Fruit fly (Drosophila melanogaster) whole organism, pupa: ENCODE data around the gene Cyp304a1.

Experiments used
- CG10348 ChIP-seq: fragments of 200-800 bp; sonication (Bioruptor generic); IDR thresholded peaks from 2 replicates; pipeline ENCODE4 v1.3.6; 2022; ENCODE audit warnings: missing biosample characterization, missing genetic modification characterization
- CG12605 ChIP-seq: fragments of 200-800 bp; sonication (Bioruptor generic); IDR thresholded peaks from 2 replicates; pipeline ENCODE4 v1.3.6; 2022; ENCODE audit warnings: missing biosample characterization, missing genetic modification characterization
- CG13204 ChIP-seq: fragments of 200-800 bp; sonication (Bioruptor generic); optimal IDR thresholded peaks from 2 replicates; lab custom pipeline; 2018; ENCODE audit warnings: missing biosample characterization, mild to moderate bottlenecking, missing genetic modification characterization, moderate library complexity
- CG14655 ChIP-seq: fragments of 200-800 bp; sonication (Bioruptor generic); optimal IDR thresholded peaks from 3 replicates; lab custom pipeline; 2017; ENCODE audit warnings: mild to moderate bottlenecking, missing biosample characterization, missing genetic modification reagents, missing genetic modification characterization
- CG15710 ChIP-seq: fragments of 200-800 bp; sonication (Bioruptor generic); optimal IDR thresholded peaks from 2 replicates; lab custom pipeline; 2018; ENCODE audit warnings: missing biosample characterization, mild to moderate bottlenecking, missing genetic modification characterization, moderate library complexity
- CG17806 ChIP-seq: fragments of 200-800 bp; sonication (Bioruptor generic); optimal IDR thresholded peaks from 2 replicates; lab custom pipeline; 2018; ENCODE audit warnings: missing biosample characterization, mild to moderate bottlenecking, missing genetic modification characterization, moderate library complexity
- CG32121 ChIP-seq: fragments of 200-800 bp; sonication (Bioruptor generic); IDR thresholded peaks from 2 replicates; pipeline ENCODE4 v1.3.6; 2022; ENCODE audit warnings: missing biosample characterization, missing genetic modification characterization
- CG34367 ChIP-seq: fragments of 200-800 bp; sonication (Bioruptor generic); optimal IDR thresholded peaks from 2 replicates; lab custom pipeline; 2018; ENCODE audit warnings: missing biosample characterization, mild to moderate bottlenecking, missing genetic modification characterization
- CG4496 ChIP-seq: fragments of 200-800 bp; sonication (Bioruptor generic); IDR thresholded peaks from 3 replicates; pipeline ENCODE4 v1.3.6; 2022; ENCODE audit warnings: missing biosample characterization, missing genetic modification characterization
- CG8159 ChIP-seq: fragments of 200-800 bp; sonication (Bioruptor generic); optimal IDR thresholded peaks from 3 replicates; lab custom pipeline; 2018; ENCODE audit warnings: missing biosample characterization, mild to moderate bottlenecking, missing genetic modification characterization, moderate library complexity
- CG8301 ChIP-seq: fragments of 200-800 bp; sonication (Bioruptor generic); optimal IDR thresholded peaks from 2 replicates; lab custom pipeline; 2018; ENCODE audit warnings: missing biosample characterization, mild to moderate bottlenecking, missing genetic modification characterization
- CG9948 ChIP-seq: fragments of 200-800 bp; sonication (Bioruptor generic); optimal IDR thresholded peaks from 2 replicates; lab custom pipeline; 2018; ENCODE audit warnings: missing biosample characterization, mild to moderate bottlenecking, missing genetic modification characterization, moderate library complexity
- D1 ChIP-seq: fragments of 200-800 bp; sonication (Bioruptor generic); optimal IDR thresholded peaks from 2 replicates; lab custom pipeline; 2018; ENCODE audit warnings: missing biosample characterization, mild to moderate bottlenecking, missing genetic modification characterization, moderate library complexity
- EcR ChIP-seq: fragments of 200-800 bp; sonication (Bioruptor generic); optimal IDR thresholded peaks from 3 replicates; lab custom pipeline; 2019; ENCODE audit warnings: missing biosample characterization, missing genetic modification characterization, mild to moderate bottlenecking, moderate library complexity, missing genetic modification reagents
- Ets98B ChIP-seq: fragments of 200-800 bp; sonication (Bioruptor generic); IDR thresholded peaks from 2 replicates; pipeline ENCODE4 v1.3.6; 2022; ENCODE audit warnings: missing biosample characterization, missing genetic modification characterization
- Pif1A ChIP-seq: fragments of 200-800 bp; sonication (Bioruptor generic); optimal IDR thresholded peaks from 3 replicates; lab custom pipeline; 2016; ENCODE audit warnings: missing biosample characterization, missing genetic modification characterization
- Pif1B ChIP-seq: fragments of 200-800 bp; sonication (Bioruptor generic); optimal IDR thresholded peaks from 3 replicates; lab custom pipeline; 2016; ENCODE audit warnings: missing biosample characterization, missing genetic modification characterization
- Snoo ChIP-seq: fragments of 200-800 bp; sonication (Bioruptor generic); optimal IDR thresholded peaks from 3 replicates; lab custom pipeline; 2017; ENCODE audit warnings: missing biosample characterization, mild to moderate bottlenecking, missing genetic modification characterization, inconsistent platforms
- fd96Ca ChIP-seq: fragments of 200-800 bp; sonication (Bioruptor generic); IDR thresholded peaks from 3 replicates; pipeline ENCODE4 v1.3.6; 2022; ENCODE audit warnings: missing biosample characterization, missing genetic modification characterization
- gl ChIP-seq: fragments of 200-800 bp; sonication (Bioruptor generic); optimal IDR thresholded peaks from 2 replicates; lab custom pipeline; 2018; ENCODE audit warnings: missing biosample characterization, mild to moderate bottlenecking, missing genetic modification characterization

Gene Cyp304a1

dm6 chr3R:12993018-12993417 lies 29.4 kb downstream of the Cyp304a1 start, which contains the start of gene yellow-f:
Gene yellow-f, minus strand, starts transcription at chr3R:12993201.
- TF ChIP-seq EcR (GFP tag; lab: Kevin White, UChicago), result peak; percentile 92
- TF ChIP-seq CG9948, result no peak
- TF ChIP-seq CG10348, result no peak
- no peak for TF ChIP-seq Snoo (tag; lab: Kevin White, UChicago)
- no peak for TF ChIP-seq Pif1A
- no peak for TF ChIP-seq CG15710 (tag; lab: Kevin White, UChicago)
- no peak for TF ChIP-seq D1 (tag; lab: Kevin White, UChicago)

- TF ChIP-seq CG17806 (no peak), EcR (GFP tag; lab: Kevin White, UChicago) (no peak), CG8159 (no peak), CG13204 (GFP tag; lab: Kevin White, UChicago) (no peak), CG10348 (no peak), gl (no peak), Snoo (tag; lab: Kevin White, UChicago) (no peak)
Measured at dm6 chr3R:12995047-12995446, 31.5 kb downstream of the Cyp304a1 start, which contains the start of gene yellow-f2. Gene yellow-f2, minus strand, starts transcription at chr3R:12995147.

- TF ChIP-seq CG32121 (GFP tag; lab: Robert Waterston, UW), result no peak
- TF ChIP-seq Snoo (tag; lab: Kevin White, UChicago), result no peak
- no peak for TF ChIP-seq CG4496
- no peak for TF ChIP-seq D1 (tag; lab: Kevin White, UChicago)
- no peak for TF ChIP-seq CG17806
- no peak for TF ChIP-seq EcR (GFP tag; lab: Kevin White, UChicago)
- TF ChIP-seq Pif1B (GFP tag; lab: Kevin White, UChicago), result no peak
- TF ChIP-seq CG9948, result no peak
- TF ChIP-seq Ets98B (GFP tag; lab: Robert Waterston, UW), result no peak
- no peak for TF ChIP-seq CG13204 (GFP tag; lab: Kevin White, UChicago)
- no peak for TF ChIP-seq CG14655 (GFP tag; lab: Kevin White, UChicago)
- no peak for TF ChIP-seq CG8301 (tag; lab: Kevin White, UChicago)
- no peak for TF ChIP-seq CG12605
- TF ChIP-seq CG10348, result no peak
Measured at dm6 chr3R:12995522-12995921, 31.9 kb downstream of the Cyp304a1 start, which contains the start of gene CG7488. Gene CG7488, plus strand, starts transcription at chr3R:12995620.

- TF ChIP-seq Ets98B (GFP tag; lab: Robert Waterston, UW), result 0 out of 2 replicates have a peak, but pooled peaks have one; percentile 15
- TF ChIP-seq CG32121 (GFP tag; lab: Robert Waterston, UW), result no peak
- no peak for TF ChIP-seq CG10348
- 0 out of 3 replicates have a peak, but pooled peaks have one; percentile 11 for TF ChIP-seq CG4496
- TF ChIP-seq CG8301 (tag; lab: Kevin White, UChicago), result no peak
- no peak for TF ChIP-seq CG13204 (GFP tag; lab: Kevin White, UChicago)
- TF ChIP-seq D1 (tag; lab: Kevin White, UChicago), result no peak
- no peak for TF ChIP-seq Snoo (tag; lab: Kevin White, UChicago)
- no peak for TF ChIP-seq CG12605
- TF ChIP-seq fd96Ca (GFP tag; lab: Robert Waterston, UW), result no peak; the same call in 2 of the 3 replicates
- TF ChIP-seq CG34367 (tag; lab: Kevin White, UChicago), result no peak
Measured at dm6 chr3R:12997550-12998233, 34.1 kb downstream of the Cyp304a1 start, which contains the start of the genes CG17327, CG44194 and CG7518. Gene CG17327, minus strand, starts transcription at chr3R:12997726. Gene CG44194, minus strand, starts transcription at chr3R:12997726. Gene CG7518, plus strand, starts transcription at chr3R:12998089.

dm6 chr3R:12998234-12998591 lies 34.6 kb downstream of the Cyp304a1 start:
- TF ChIP-seq CG34367 (tag; lab: Kevin White, UChicago), result no peak
- TF ChIP-seq Ets98B (GFP tag; lab: Robert Waterston, UW), result no peak
- no peak for TF ChIP-seq D1 (tag; lab: Kevin White, UChicago)
- TF ChIP-seq EcR (GFP tag; lab: Kevin White, UChicago), result no peak
- TF ChIP-seq CG15710 (tag; lab: Kevin White, UChicago), result no peak
- TF ChIP-seq, all 21 proteins: peak for 0

dm6 chr3R:13009595-13009994 lies 46.0 kb downstream of the Cyp304a1 start, which contains the start of gene CG11656:
Gene CG11656, plus strand, starts transcription at chr3R:13009895.
- no peak for TF ChIP-seq EcR (GFP tag; lab: Kevin White, UChicago)
- no peak for TF ChIP-seq CG4496
- TF ChIP-seq CG8159, result no peak
- TF ChIP-seq CG32121 (GFP tag; lab: Robert Waterston, UW), result no peak

- no peak for TF ChIP-seq CG13204 (GFP tag; lab: Kevin White, UChicago)
- TF ChIP-seq CG4496, result 0 out of 3 replicates have a peak, but pooled peaks have one; percentile 29
- TF ChIP-seq CG8159, result peak; percentile 99
- no peak for TF ChIP-seq CG15710 (tag; lab: Kevin White, UChicago)
- TF ChIP-seq Ets98B (GFP tag; lab: Robert Waterston, UW), result peak; percentile 12; the same call in 1 of the 2 replicates
- TF ChIP-seq EcR (GFP tag; lab: Kevin White, UChicago), result peak; percentile 100
- TF ChIP-seq, all 21 proteins: peak for 4
Measured at dm6 chr3R:13010905-13011620, 47.5 kb downstream of the Cyp304a1 start, which contains the start of gene CG8031. Gene CG8031, minus strand, starts transcription at chr3R:13011310.
